Fruit fly (Drosophila melanogaster) whole organism, embryonic: Measurements from ENCODE around the gene CG31230.

Source experiments
- CG14965 ChIP-seq: fragments of 200-800 bp; sonication (Bioruptor generic); optimal IDR thresholded peaks from 2 replicates; lab custom pipeline; 2016; ENCODE audit warnings: missing biosample characterization, missing genetic modification characterization, borderline replicate concordance
- CG1529 ChIP-seq: fragments of 200-800 bp; sonication (Bioruptor generic); optimal IDR thresholded peaks from 3 replicates; lab custom pipeline; 2018; ENCODE audit warnings: missing biosample characterization, missing genetic modification characterization
- Doc3 ChIP-seq: fragments of 200-800 bp; sonication (Bioruptor generic); IDR thresholded peaks from 3 replicates; pipeline ENCODE4 v1.3.6; 2022; ENCODE audit warnings: missing biosample characterization, missing genetic modification characterization; ENCODE audit not compliant: partially characterized antibody
- Lim3 ChIP-seq: fragments of 200-800 bp; sonication (Bioruptor generic); IDR thresholded peaks from 2 replicates; pipeline ENCODE4 v1.3.6; 2022; ENCODE audit warnings: missing biosample characterization, missing genetic modification characterization
- insv ChIP-seq, 2 experiments: fragments of 200-800 bp; sonication (Bioruptor generic); optimal IDR thresholded peaks; 3 replicates each; lab custom pipeline; 2016 to 2018; ENCODE audit warnings: missing biosample characterization in 2 of 2, missing genetic modification characterization in 2 of 2
- wor ChIP-seq: fragments of 200-800 bp; sonication (Bioruptor generic); IDR thresholded peaks from 2 replicates; pipeline ENCODE4 v1.3.6; 2022; ENCODE audit warnings: missing biosample characterization, missing genetic modification characterization

- no peak for TF ChIP-seq insv (GFP tag; optimal IDR thresholded peaks at IDR 0.05; lab: Kevin White, UChicago)
- TF ChIP-seq Doc3 (GFP tag; lab: Robert Waterston, UW): no peak
- no peak for TF ChIP-seq CG1529 (GFP tag; lab: Kevin White, UChicago)
- TF ChIP-seq CG14965: no peak
- no peak for TF ChIP-seq Lim3
- TF ChIP-seq wor (GFP tag; lab: Robert Waterston, UW): no peak
These were observed 46.9 kb upstream of the CG31230 start for dm6 chr3R:18624541-18624940.
